Fruit fly (Drosophila melanogaster) whole organism, embryonic: ENCODE data around the gene CG9948.

Source experiments
- Asciz ChIP-seq: fragments of 200-800 bp; sonication (Bioruptor generic); optimal IDR thresholded peaks from 2 replicates; lab custom pipeline; 2017; ENCODE audit warnings: missing biosample characterization, mild to moderate bottlenecking, missing genetic modification characterization, missing genetic modification reagents
- Atf-2 ChIP-seq: fragments of 200-800 bp; sonication (Bioruptor generic); optimal IDR thresholded peaks from 2 replicates; lab custom pipeline; 2016; ENCODE audit warnings: missing biosample characterization, missing genetic modification characterization
- B-H1 ChIP-seq: fragments of 200-800 bp; sonication (Bioruptor generic); IDR thresholded peaks from 3 replicates; pipeline ENCODE4 v1.3.6; 2022; ENCODE audit warnings: missing biosample characterization, missing genetic modification characterization
- Bgb ChIP-seq: fragments of 200-800 bp; sonication (Bioruptor generic); IDR thresholded peaks from 2 replicates; pipeline ENCODE4 v1.3.6; 2022; ENCODE audit warnings: missing biosample characterization, missing genetic modification characterization; ENCODE audit not compliant: partially characterized antibody
- CG13123 ChIP-seq: fragments of 200-800 bp; sonication (Bioruptor generic); optimal IDR thresholded peaks from 2 replicates; lab custom pipeline; 2016; ENCODE audit warnings: missing biosample characterization, missing genetic modification characterization
- CG13287 ChIP-seq: fragments of 200-800 bp; sonication (Bioruptor generic); IDR thresholded peaks from 2 replicates; pipeline ENCODE4 v1.3.6; 2022; ENCODE audit warnings: missing biosample characterization, missing genetic modification characterization; ENCODE audit not compliant: partially characterized antibody
- CG17186 ChIP-seq: fragments of 200-800 bp; sonication (Bioruptor generic); optimal IDR thresholded peaks from 3 replicates; lab custom pipeline; 2017; ENCODE audit warnings: missing biosample characterization, missing genetic modification reagents, missing genetic modification characterization
- CG1792 ChIP-seq: fragments of 200-800 bp; sonication (Bioruptor generic); optimal IDR thresholded peaks from 2 replicates; lab custom pipeline; 2016; ENCODE audit warnings: missing biosample characterization, missing genetic modification characterization
- CG1832 ChIP-seq: fragments of 200-800 bp; sonication (Bioruptor generic); optimal IDR thresholded peaks from 2 replicates; lab custom pipeline; 2017; ENCODE audit warnings: missing biosample characterization, mild to moderate bottlenecking, missing genetic modification characterization, inconsistent platforms
- CG30431 ChIP-seq: fragments of 200-800 bp; sonication (Bioruptor generic); optimal IDR thresholded peaks from 2 replicates; lab custom pipeline; 2017; ENCODE audit warnings: missing biosample characterization, missing genetic modification characterization
- CG32532 ChIP-seq: fragments of 200-800 bp; sonication (Bioruptor generic); IDR thresholded peaks from 2 replicates; pipeline ENCODE4 v1.3.6; 2022; ENCODE audit warnings: missing biosample characterization, missing genetic modification characterization
- CG3726 ChIP-seq: fragments of 200-800 bp; sonication (Bioruptor generic); IDR thresholded peaks from 3 replicates; pipeline ENCODE4, ENCODE4 v1.3.6; 2022; ENCODE audit warnings: missing biosample characterization, missing genetic modification characterization
- CG5953 ChIP-seq: fragments of 200-800 bp; sonication (Bioruptor generic); IDR thresholded peaks from 2 replicates; pipeline ENCODE4 v1.3.6; 2022; ENCODE audit warnings: missing biosample characterization, missing genetic modification characterization
- CG7928 ChIP-seq: fragments of 200-800 bp; sonication (Bioruptor generic); optimal IDR thresholded peaks from 2 replicates; lab custom pipeline; 2017; ENCODE audit warnings: missing biosample characterization, mild to moderate bottlenecking, missing genetic modification characterization
- CG8089 ChIP-seq: fragments of 200-800 bp; sonication (Bioruptor generic); optimal IDR thresholded peaks from 3 replicates; lab custom pipeline; 2016; ENCODE audit warnings: missing biosample characterization, missing genetic modification characterization
- D19B ChIP-seq: fragments of 200-800 bp; sonication (Bioruptor generic); optimal IDR thresholded peaks from 2 replicates; lab custom pipeline; 2017; ENCODE audit warnings: missing biosample characterization, mild to moderate bottlenecking, missing genetic modification characterization
- E2f1 ChIP-seq: fragments of 200-800 bp; sonication (Bioruptor generic); IDR thresholded peaks from 2 replicates; pipeline ENCODE4 v1.3.6; 2022; ENCODE audit warnings: missing biosample characterization, missing genetic modification characterization
- Fer1 ChIP-seq: fragments of 200-800 bp; sonication (Bioruptor generic); optimal IDR thresholded peaks from 2 replicates; lab custom pipeline; 2017; ENCODE audit warnings: missing biosample characterization, mild to moderate bottlenecking, missing genetic modification characterization
- Fer3 ChIP-seq: fragments of 200-800 bp; sonication (Bioruptor generic); optimal IDR thresholded peaks from 2 replicates; lab custom pipeline; 2018; ENCODE audit warnings: missing biosample characterization, mild to moderate bottlenecking, missing genetic modification characterization, moderate library complexity
- HLH3B ChIP-seq: fragments of 200-800 bp; sonication (Bioruptor generic); IDR thresholded peaks from 2 replicates; pipeline ENCODE4 v1.3.6; 2022; ENCODE audit warnings: missing biosample characterization, missing genetic modification characterization
- HmgD ChIP-seq: fragments of 200-800 bp; sonication (Bioruptor generic); optimal IDR thresholded peaks from 3 replicates; lab custom pipeline; 2016; ENCODE audit warnings: missing biosample characterization, missing genetic modification characterization
- Hr39 ChIP-seq: fragments of >200 bp; optimal IDR thresholded peaks from 2 replicates; lab custom pipeline; 2017
- Rx ChIP-seq: fragments of 200-800 bp; sonication (Bioruptor generic); IDR thresholded peaks from 2 replicates; pipeline ENCODE4 v1.3.6; 2022; ENCODE audit warnings: missing biosample characterization, missing genetic modification characterization
- Sry-δ ChIP-seq: fragments of 200-800 bp; sonication (Bioruptor generic); optimal IDR thresholded peaks from 2 replicates; lab custom pipeline; 2016; ENCODE audit warnings: missing biosample characterization, missing genetic modification characterization
- ase ChIP-seq: fragments of 200-800 bp; sonication (Bioruptor generic); IDR thresholded peaks from 3 replicates; pipeline ENCODE4 v1.3.6; 2022; ENCODE audit warnings: missing biosample characterization, missing genetic modification characterization
- ato ChIP-seq: fragments of 200-800 bp; sonication (Bioruptor generic); IDR thresholded peaks from 2 replicates; pipeline ENCODE4 v1.3.6; 2022; ENCODE audit warnings: missing biosample characterization, missing genetic modification characterization; ENCODE audit not compliant: partially characterized antibody
- crc ChIP-seq: fragments of 200-800 bp; sonication (Bioruptor generic); optimal IDR thresholded peaks from 2 replicates; lab custom pipeline; 2016; ENCODE audit warnings: missing biosample characterization, missing genetic modification characterization
- disco-r ChIP-seq: fragments of 200-800 bp; sonication (Bioruptor generic); optimal IDR thresholded peaks from 2 replicates; lab custom pipeline; 2016; ENCODE audit warnings: missing biosample characterization, missing genetic modification characterization
- dmrt99B ChIP-seq: fragments of 200-800 bp; sonication (Bioruptor generic); optimal IDR thresholded peaks from 2 replicates; lab custom pipeline; 2018; ENCODE audit warnings: missing biosample characterization, mild to moderate bottlenecking, missing genetic modification characterization, moderate library complexity
- ewg ChIP-seq: fragments of 200-800 bp; sonication (Bioruptor generic); optimal IDR thresholded peaks from 3 replicates; lab custom pipeline; 2017; ENCODE audit warnings: mild to moderate bottlenecking, missing biosample characterization, missing genetic modification reagents, missing genetic modification characterization
- gcm2 ChIP-seq: fragments of 200-800 bp; sonication (Bioruptor generic); optimal IDR thresholded peaks from 2 replicates; lab custom pipeline; 2016; ENCODE audit warnings: missing biosample characterization, missing genetic modification characterization
- gsb-n ChIP-seq: fragments of 200-800 bp; sonication (Bioruptor generic); optimal IDR thresholded peaks from 3 replicates; lab custom pipeline; 2018; ENCODE audit warnings: missing biosample characterization, mild to moderate bottlenecking, missing genetic modification characterization
- jing ChIP-seq: fragments of 200-800 bp; sonication (Bioruptor generic); optimal IDR thresholded peaks from 2 replicates; lab custom pipeline; 2018; ENCODE audit warnings: missing biosample characterization, mild to moderate bottlenecking, missing genetic modification characterization
- kay ChIP-seq: fragments of 200-800 bp; sonication (Bioruptor generic); optimal IDR thresholded peaks from 2 replicates; lab custom pipeline; 2016; ENCODE audit warnings: missing biosample characterization, missing genetic modification characterization
- kni ChIP-seq: fragments of 200-800 bp; sonication (Bioruptor generic); optimal IDR thresholded peaks from 3 replicates; lab custom pipeline; 2017; ENCODE audit warnings: mild to moderate bottlenecking, missing biosample characterization, missing genetic modification reagents, missing genetic modification characterization
- pzg ChIP-seq: fragments of 200-800 bp; sonication (Bioruptor generic); optimal IDR thresholded peaks from 3 replicates; lab custom pipeline; 2018; ENCODE audit warnings: missing biosample characterization, mild to moderate bottlenecking, missing genetic modification characterization, moderate library complexity
- sc ChIP-seq, 3 experiments: fragments of >200 bp in 2 of 3; fragments of 200-800 bp in 1 of 3; sonication (Bioruptor generic) in 1 of 3; optimal IDR thresholded peaks; 2 replicates in 2 of 3; 3 replicates in 1 of 3; lab custom pipeline; 2017; ENCODE audit warnings: mild to moderate bottlenecking in 1 of 3, missing biosample characterization in 1 of 3, missing genetic modification characterization in 1 of 3, missing genetic modification reagents in 1 of 3
- schlank ChIP-seq: fragments of 200-800 bp; sonication (Bioruptor generic); optimal IDR thresholded peaks from 2 replicates; lab custom pipeline; 2018; ENCODE audit warnings: missing biosample characterization, mild to moderate bottlenecking, missing genetic modification characterization
- sd ChIP-seq: fragments of 200-800 bp; sonication (Bioruptor generic); optimal IDR thresholded peaks from 3 replicates; lab custom pipeline; 2018; ENCODE audit warnings: missing biosample characterization, mild to moderate bottlenecking, missing genetic modification characterization, moderate library complexity
- sens ChIP-seq: fragments of 200-800 bp; sonication (Bioruptor generic); peaks from one replicate; lab custom pipeline; 2016; ENCODE audit warnings: missing biosample characterization, missing genetic modification characterization
- slou ChIP-seq: fragments of 200-800 bp; sonication (Bioruptor generic); optimal IDR thresholded peaks from 3 replicates; lab custom pipeline; 2016; ENCODE audit warnings: missing biosample characterization, missing genetic modification characterization
- slp2 ChIP-seq: fragments of 200-800 bp; sonication (Bioruptor generic); optimal IDR thresholded peaks from 2 replicates; lab custom pipeline; 2016; ENCODE audit warnings: missing biosample characterization, missing genetic modification characterization
- sob ChIP-seq: fragments of 200-800 bp; sonication (Bioruptor generic); IDR thresholded peaks from 2 replicates; pipeline ENCODE4 v1.3.6; 2022; ENCODE audit warnings: missing biosample characterization, missing genetic modification characterization
- stwl ChIP-seq: fragments of 200-800 bp; sonication (Bioruptor generic); optimal IDR thresholded peaks from 3 replicates; lab custom pipeline; 2018; ENCODE audit warnings: missing biosample characterization, mild to moderate bottlenecking, missing genetic modification characterization, moderate library complexity
- tll ChIP-seq, 2 experiments: fragments of 200-800 bp in 1 of 2; fragments of >200 bp in 1 of 2; sonication (Bioruptor generic) in 1 of 2; optimal IDR thresholded peaks; 2 replicates each; lab custom pipeline; 2017 to 2019; ENCODE audit warnings: missing biosample characterization in 2 of 2, missing genetic modification characterization in 2 of 2, mild to moderate bottlenecking in 1 of 2, moderate library complexity in 1 of 2
- tup ChIP-seq: fragments of 200-800 bp; sonication (Bioruptor generic); optimal IDR thresholded peaks from 2 replicates; lab custom pipeline; 2016; ENCODE audit warnings: missing biosample characterization, mild to moderate bottlenecking, missing genetic modification characterization, moderate library complexity
- twi ChIP-seq: fragments of 200-800 bp; optimal IDR thresholded peaks from 2 replicates; lab custom pipeline; 2019; ENCODE audit warnings: missing biosample characterization, mild to moderate bottlenecking, missing genetic modification characterization, moderate library complexity
- wdn ChIP-seq: fragments of 200-800 bp; sonication (Bioruptor generic); IDR thresholded peaks from 2 replicates; pipeline ENCODE4 v1.3.6; 2022; ENCODE audit warnings: missing biosample characterization, missing genetic modification characterization

The CG9948 gene

DNA sequence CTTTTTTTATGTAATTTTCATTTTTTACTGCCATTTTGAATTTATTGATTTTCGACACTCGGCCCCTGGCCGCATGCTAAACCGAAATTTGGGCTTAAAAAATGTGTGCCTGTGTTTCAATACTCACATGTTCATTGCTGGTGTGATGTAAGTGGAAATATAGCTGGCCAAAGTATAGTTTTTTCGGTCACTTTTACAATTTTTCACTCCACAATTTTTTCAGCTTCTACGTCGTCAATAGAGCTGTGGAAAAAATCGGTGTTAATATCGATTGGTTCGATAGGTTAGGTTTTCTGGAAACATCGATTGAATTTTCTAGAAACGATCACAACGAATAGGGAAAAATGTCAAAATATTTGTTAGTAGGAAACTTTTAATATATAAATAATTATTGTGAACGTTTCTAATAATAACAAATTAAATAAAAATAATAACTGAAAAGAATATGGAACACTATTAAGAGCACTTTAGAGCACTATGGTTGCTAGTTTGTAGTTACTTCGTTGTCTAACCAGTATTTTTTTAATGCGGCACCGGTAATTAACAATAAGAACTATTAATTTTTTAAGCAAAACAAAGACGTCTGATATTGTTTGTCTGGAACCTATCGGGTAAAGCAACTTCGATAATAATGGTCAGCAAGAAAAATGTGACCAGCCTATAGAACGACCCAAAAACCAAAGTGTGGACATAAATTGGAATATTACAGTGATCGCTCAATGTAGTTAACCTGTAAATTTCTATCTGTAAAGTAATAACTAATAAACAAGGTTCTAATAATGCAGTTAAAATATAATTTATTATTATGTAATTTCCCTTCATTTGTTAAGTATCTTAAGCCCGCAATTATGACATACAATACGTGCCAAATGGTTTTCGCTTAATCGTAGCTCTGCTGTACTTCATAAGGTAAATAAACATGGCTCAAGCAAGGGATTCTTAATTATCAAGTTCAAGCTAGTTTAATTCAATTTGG, at the start of gene CG9948, which contains the start of gene CG10077 (continued):
- TF ChIP-seq Asciz (GFP tag; lab: Kevin White, UChicago) = no peak
- no peak for TF ChIP-seq CG1832
- TF ChIP-seq pzg (GFP tag; lab: Kevin White, UChicago) = peak; percentile 49
- peak; percentile 83 for TF ChIP-seq CG5953 (GFP tag; lab: Robert Waterston, UW)
- peak; percentile 72 for TF ChIP-seq ewg (GFP tag; lab: Kevin White, UChicago)
- peak; percentile 88 for TF ChIP-seq Rx (GFP tag; lab: Robert Waterston, UW)
- peak; percentile 56 for TF ChIP-seq schlank (tag; lab: Kevin White, UChicago)
- TF ChIP-seq Atf-2 (GFP tag; lab: Kevin White, UChicago) = peak; percentile 64
- no peak for TF ChIP-seq sc (optimal IDR thresholded peaks at IDR 0.05; lab: Kevin White, UChicago)
- peak; percentile 74 for TF ChIP-seq sc (GFP tag; optimal IDR thresholded peaks at IDR 0.05; lab: Kevin White, UChicago)
- TF ChIP-seq sens (GFP tag; lab: Kevin White, UChicago) = peak; percentile 96
- no peak for TF ChIP-seq Hr39 (lab: Kevin White, UChicago)
- TF ChIP-seq ato (GFP tag; lab: Robert Waterston, UW) = peak; percentile 76
- TF ChIP-seq HmgD = no peak
- peak; percentile 86 for TF ChIP-seq B-H1 (GFP tag; lab: Robert Waterston, UW)
- peak; percentile 64 for TF ChIP-seq kni
- TF ChIP-seq slp2 (GFP tag; lab: Kevin White, UChicago) = peak; percentile 19
- no peak for TF ChIP-seq CG1792 (GFP tag; lab: Kevin White, UChicago)
- peak; percentile 44 for TF ChIP-seq crc (GFP tag; lab: Kevin White, UChicago)
- TF ChIP-seq tll (GFP tag; optimal IDR thresholded peaks at IDR 0.05; lab: Kevin White, UChicago) = no peak
- TF ChIP-seq kay = peak; percentile 47
- peak; percentile 37 for TF ChIP-seq slou (GFP tag; lab: Kevin White, UChicago)
- TF ChIP-seq HLH3B (GFP tag; lab: Robert Waterston, UW) = peak; percentile 91
- peak; percentile 64 for TF ChIP-seq jing (GFP tag; lab: Kevin White, UChicago)
- peak; percentile 88 for TF ChIP-seq ase
- TF ChIP-seq Sry-δ (GFP tag; lab: Kevin White, UChicago) = peak; percentile 80
- no peak for TF ChIP-seq CG8089
- TF ChIP-seq twi = peak; percentile 82
- peak; percentile 86 for TF ChIP-seq wdn (GFP tag; lab: Robert Waterston, UW)
- TF ChIP-seq Bgb = peak; percentile 80
- TF ChIP-seq CG30431 (GFP tag; lab: Kevin White, UChicago) = no peak
- TF ChIP-seq gsb-n (tag; lab: Kevin White, UChicago) = peak; percentile 85
- peak; percentile 95 for TF ChIP-seq CG32532 (GFP tag; lab: Robert Waterston, UW)
- peak; percentile 91 for TF ChIP-seq Fer1 (GFP tag; lab: Kevin White, UChicago)
- TF ChIP-seq CG13123 (GFP tag; lab: Kevin White, UChicago) = peak; percentile 73
- TF ChIP-seq gcm2 (GFP tag; lab: Kevin White, UChicago) = peak; percentile 4
- TF ChIP-seq CG17186 = peak; percentile 25
- TF ChIP-seq CG3726 (GFP tag; lab: Robert Waterston, UW) = peak; percentile 60; the same call in 1 of the 3 replicates
- TF ChIP-seq CG13287 (GFP tag; lab: Robert Waterston, UW) = peak; percentile 78
- TF ChIP-seq sd (tag; lab: Kevin White, UChicago) = peak; percentile 98
- peak; percentile 60 for TF ChIP-seq tup (GFP tag; lab: Kevin White, UChicago)
- peak; percentile 78 for TF ChIP-seq D19B
- peak; percentile 88 for TF ChIP-seq E2f1 (GFP tag; lab: Robert Waterston, UW)
- TF ChIP-seq sob = peak; percentile 90
- peak; percentile 57 for TF ChIP-seq stwl (tag; lab: Kevin White, UChicago)
- TF ChIP-seq dmrt99B (tag; lab: Kevin White, UChicago) = peak; percentile 91
- no peak for TF ChIP-seq disco-r
- peak; percentile 37 for TF ChIP-seq CG7928 (GFP tag; lab: Kevin White, UChicago)
- peak; percentile 92 for TF ChIP-seq Fer3 (tag; lab: Kevin White, UChicago)
